Worm (Caenorhabditis elegans) whole organism, L4/young adult: ENCODE measurements around the gene unc-26.

Experiments used
- W03F9.2 ChIP-seq: fragments of 150-350 bp; optimal IDR thresholded peaks from 2 replicates; lab custom pipeline; 2014; ENCODE audit warnings: missing biosample characterization, missing genetic modification characterization
- dao-5 ChIP-seq: sonication (generic microtip); optimal IDR thresholded peaks from 2 replicates; lab custom pipeline; 2016; ENCODE audit warnings: missing genotype, missing genetic modification characterization, moderate library complexity, missing compliant biosample characterization
- him-1 ChIP-seq: sonication (generic microtip); optimal IDR thresholded peaks from 2 replicates; lab custom pipeline; 2016; ENCODE audit warnings: missing genotype, missing genetic modification reagents, missing genetic modification characterization, missing compliant biosample characterization

DNA sequence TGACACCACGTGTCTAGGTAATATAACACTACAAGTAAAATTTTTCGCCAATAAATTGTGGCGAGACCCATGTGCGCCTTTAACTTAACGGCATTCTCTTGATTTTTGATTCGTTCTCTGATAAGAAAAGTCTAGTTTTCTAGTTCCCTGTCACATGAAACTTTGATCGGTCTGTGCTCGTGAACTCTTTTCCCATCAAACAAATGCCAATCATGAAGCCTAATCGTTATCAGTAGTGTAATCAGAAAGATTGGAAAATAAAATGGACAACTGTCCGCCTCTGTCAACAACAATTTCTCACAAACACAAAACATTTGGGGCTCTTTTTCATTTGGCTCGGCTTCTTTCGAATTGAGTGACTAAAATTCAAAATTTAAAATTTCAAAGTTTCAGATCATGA, 18.5 kb downstream of the unc-26 start, which contains the start of gene ttr-45:
- TF ChIP-seq dao-5 (tag; lab: Kevin White, UChicago) = no peak
- TF ChIP-seq W03F9.2 (tag; lab: Kevin White, UChicago) = no peak
- no peak for TF ChIP-seq him-1
